Worm (Caenorhabditis elegans) whole organism, young adult: ENCODE data around the gene C33G3.5.

Experiments
- B0035.1 ChIP-seq: sonication (generic microtip); optimal IDR thresholded peaks from 2 replicates; lab custom pipeline; 2016; ENCODE audit warnings: missing genetic modification characterization, mild to moderate bottlenecking, missing compliant biosample characterization, missing genotype, missing genetic modification reagents
- B0336.3 ChIP-seq: fragments of 200-800 bp; sonication (Bioruptor generic); IDR thresholded peaks from 2 replicates; pipeline ENCODE4 v1.3.6; 2022; ENCODE audit warnings: missing genetic modification characterization, missing compliant biosample characterization
- C06A6.2 ChIP-seq: fragments of 200-800 bp; sonication (Bioruptor generic); conservative IDR thresholded peaks from 2 replicates; pipeline ENCODE4 v1.3.6; 2022; ENCODE audit warnings: missing genetic modification characterization, missing compliant biosample characterization
- F37B4.10 ChIP-seq: fragments of 200-800 bp; sonication (Bioruptor generic); IDR thresholded peaks from 2 replicates; pipeline ENCODE4 v1.3.6; 2022; ENCODE audit warnings: missing genetic modification characterization, missing compliant biosample characterization
- F55B11.4 ChIP-seq: sonication (generic microtip); optimal IDR thresholded peaks from 2 replicates; lab custom pipeline; 2016; ENCODE audit warnings: missing compliant biosample characterization, missing genetic modification characterization, borderline replicate concordance; ENCODE audit not compliant: insufficient read depth
- K11D2.4 ChIP-seq: fragments of 200-800 bp; sonication (Bioruptor generic); IDR thresholded peaks from 2 replicates; pipeline ENCODE4 v1.3.6; 2022; ENCODE audit warnings: missing genetic modification reagents, missing genetic modification characterization, missing compliant biosample characterization
- T07F8.4 ChIP-seq: sonication (generic microtip); optimal IDR thresholded peaks from 2 replicates; lab custom pipeline; 2016; ENCODE audit warnings: mild to moderate bottlenecking, missing genetic modification characterization, moderate library complexity, missing compliant biosample characterization
- Y53F4B.3 ChIP-seq: fragments of 200-800 bp; sonication (Bioruptor generic); IDR thresholded peaks from 2 replicates; pipeline ENCODE4 v1.3.6; 2022; ENCODE audit warnings: missing genetic modification reagents, missing genetic modification characterization, missing compliant biosample characterization
- Y56A3A.18 ChIP-seq: fragments of 200-800 bp; sonication (Bioruptor generic); IDR thresholded peaks from 2 replicates; pipeline ENCODE4 v1.3.6; 2022; ENCODE audit warnings: missing genetic modification reagents, missing genetic modification characterization, missing compliant biosample characterization
- Y79H2A.3 ChIP-seq: fragments of 200-800 bp; sonication (Bioruptor generic); conservative IDR thresholded peaks from 2 replicates; pipeline ENCODE4 v1.3.6; 2022; ENCODE audit warnings: missing genetic modification reagents, missing genetic modification characterization, missing compliant biosample characterization
- ZK185.1 ChIP-seq: sonication (generic microtip); optimal IDR thresholded peaks from 2 replicates; lab custom pipeline; 2016; ENCODE audit warnings: mild to moderate bottlenecking, missing genetic modification characterization, missing compliant biosample characterization; ENCODE audit not compliant: poor library complexity, severe bottlenecking
- ama-1 ChIP-seq, 3 experiments: fragments of 150-350 bp in 1 of 3; sonication (generic microtip) in 2 of 3; optimal IDR thresholded peaks; 2 replicates each; lab custom pipeline; 2014 to 2018; ENCODE audit warnings: missing biosample characterization in 2 of 3, missing genetic modification characterization in 2 of 3, missing genetic modification reagents in 2 of 3
- aptf-2 ChIP-seq: fragments of 200-800 bp; sonication (Bioruptor generic); conservative IDR thresholded peaks from 2 replicates; pipeline ENCODE4 v1.3.6; 2022; ENCODE audit warnings: missing genetic modification reagents, missing genetic modification characterization, missing compliant biosample characterization
- atf-7 ChIP-seq: sonication (generic microtip); optimal IDR thresholded peaks from 2 replicates; lab custom pipeline; 2017; ENCODE audit warnings: mild to moderate bottlenecking, missing genetic modification characterization, missing compliant biosample characterization
- attf-3 ChIP-seq: fragments of 200-800 bp; sonication (Bioruptor generic); conservative IDR thresholded peaks from 2 replicates; pipeline ENCODE4 v1.3.6; 2022; ENCODE audit warnings: missing genetic modification reagents, missing genetic modification characterization, missing compliant biosample characterization
- attf-6 ChIP-seq: fragments of 200-800 bp; sonication (Bioruptor generic); IDR thresholded peaks from 2 replicates; pipeline ENCODE4 v1.3.6; 2022; ENCODE audit warnings: missing genetic modification reagents, missing genetic modification characterization, missing compliant biosample characterization
- bed-2 ChIP-seq: fragments of 200-800 bp; sonication (Bioruptor generic); IDR thresholded peaks from 2 replicates; pipeline ENCODE4 v1.3.6; 2022; ENCODE audit warnings: missing genetic modification reagents, missing genetic modification characterization, missing compliant biosample characterization
- ceh-40 ChIP-seq: fragments of 200-800 bp; sonication (Bioruptor generic); IDR thresholded peaks from 2 replicates; pipeline ENCODE4 v1.3.6; 2022; ENCODE audit warnings: missing genetic modification characterization, missing compliant biosample characterization
- ceh-79 ChIP-seq: sonication (generic microtip); optimal IDR thresholded peaks from 2 replicates; lab custom pipeline; 2017; ENCODE audit warnings: mild to moderate bottlenecking, missing genetic modification characterization, missing compliant biosample characterization
- chd-7 ChIP-seq: sonication (generic microtip); optimal IDR thresholded peaks from 2 replicates; lab custom pipeline; 2016; ENCODE audit warnings: mild to moderate bottlenecking, missing genetic modification characterization, moderate library complexity, missing compliant biosample characterization
- dpl-1 ChIP-seq: fragments of 150-350 bp; optimal IDR thresholded peaks from 2 replicates; lab custom pipeline; 2014; ENCODE audit warnings: missing biosample characterization, missing genetic modification reagents, missing genetic modification characterization
- egrh-3 ChIP-seq: fragments of 200-800 bp; sonication (Bioruptor generic); IDR thresholded peaks from 2 replicates; pipeline ENCODE4 v1.3.6; 2022; ENCODE audit warnings: missing genetic modification reagents, missing genetic modification characterization, missing compliant biosample characterization
- ets-4 ChIP-seq: fragments of 200-800 bp; sonication (Bioruptor generic); optimal IDR thresholded peaks from 2 replicates; lab custom pipeline; 2018; ENCODE audit warnings: mild to moderate bottlenecking, missing genetic modification characterization, missing compliant biosample characterization
- fkh-3 ChIP-seq: sonication (generic microtip); optimal IDR thresholded peaks from 2 replicates; lab custom pipeline; 2016; ENCODE audit warnings: mild to moderate bottlenecking, missing genetic modification characterization, missing compliant biosample characterization
- hlh-12 ChIP-seq: sonication (generic microtip); optimal IDR thresholded peaks from 2 replicates; lab custom pipeline; 2016; ENCODE audit warnings: missing genetic modification characterization, missing compliant biosample characterization
- hrde-1 ChIP-seq: sonication (generic microtip); optimal IDR thresholded peaks from 2 replicates; lab custom pipeline; 2016; ENCODE audit warnings: missing genetic modification characterization, mild to moderate bottlenecking, missing compliant biosample characterization, moderate library complexity, missing genotype, missing genetic modification reagents, borderline replicate concordance
- hsf-1 ChIP-seq: fragments of 200-800 bp; sonication (Bioruptor generic); IDR thresholded peaks from 2 replicates; pipeline ENCODE4 v1.3.6; 2022; ENCODE audit warnings: missing genetic modification reagents, missing genetic modification characterization, missing compliant biosample characterization
- lag-1 ChIP-seq: fragments of 200-800 bp; sonication (Bioruptor generic); IDR thresholded peaks from 2 replicates; pipeline ENCODE4 v1.3.6; 2022; ENCODE audit warnings: missing genetic modification reagents, missing genetic modification characterization, missing compliant biosample characterization
- lin-26 ChIP-seq: fragments of 200-800 bp; sonication (Bioruptor generic); IDR thresholded peaks from 2 replicates; pipeline ENCODE4 v1.3.6; 2022; ENCODE audit warnings: missing genetic modification reagents, missing genetic modification characterization, missing compliant biosample characterization
- lin-40 ChIP-seq: sonication (generic microtip); optimal IDR thresholded peaks from 2 replicates; lab custom pipeline; 2016; ENCODE audit warnings: missing genetic modification characterization, mild to moderate bottlenecking, missing compliant biosample characterization, missing genotype, missing genetic modification reagents
- lir-1 ChIP-seq: fragments of 200-800 bp; sonication (Bioruptor generic); conservative IDR thresholded peaks from 2 replicates; pipeline ENCODE4 v1.3.6; 2022; ENCODE audit warnings: missing genetic modification reagents, missing genetic modification characterization, missing compliant biosample characterization
- lsl-1 ChIP-seq: fragments of 200-800 bp; sonication (Bioruptor generic); optimal IDR thresholded peaks from 2 replicates; lab custom pipeline; 2018; ENCODE audit warnings: mild to moderate bottlenecking, missing genetic modification characterization, moderate library complexity, missing compliant biosample characterization
- lsy-27 ChIP-seq: sonication (generic microtip); optimal IDR thresholded peaks from 2 replicates; lab custom pipeline; 2017; ENCODE audit warnings: missing genetic modification characterization, mild to moderate bottlenecking, missing compliant biosample characterization, antibody characterized with exemption, missing genotype, borderline replicate concordance; ENCODE audit not compliant: insufficient read depth
- madf-10 ChIP-seq: sonication (generic microtip); optimal IDR thresholded peaks from 2 replicates; lab custom pipeline; 2016; ENCODE audit warnings: mild to moderate bottlenecking, missing genetic modification characterization, missing compliant biosample characterization
- madf-6 ChIP-seq: fragments of 200-800 bp; sonication (Bioruptor generic); IDR thresholded peaks from 2 replicates; pipeline ENCODE4 v1.3.6; 2022; ENCODE audit warnings: missing genetic modification reagents, missing genetic modification characterization, missing compliant biosample characterization
- mel-28 ChIP-seq: sonication (generic microtip); optimal IDR thresholded peaks from 2 replicates; lab custom pipeline; 2016; ENCODE audit warnings: borderline replicate concordance, mild to moderate bottlenecking, missing genetic modification characterization, missing compliant biosample characterization
- nhr-27 ChIP-seq: fragments of 200-800 bp; sonication (Bioruptor generic); optimal IDR thresholded peaks from 2 replicates; lab custom pipeline; 2018; ENCODE audit warnings: mild to moderate bottlenecking, missing genetic modification characterization, moderate library complexity, missing compliant biosample characterization
- pha-4 ChIP-seq: fragments of 150-350 bp; sonication (generic microtip); optimal IDR thresholded peaks from 2 replicates; lab custom pipeline; 2014; ENCODE audit warnings: missing biosample characterization, missing genetic modification reagents, missing genetic modification characterization
- rcor-1 ChIP-seq: fragments of 200-800 bp; sonication (Bioruptor generic); IDR thresholded peaks from 2 replicates; pipeline ENCODE4 v1.3.6; 2022; ENCODE audit warnings: missing genetic modification reagents, missing genetic modification characterization, missing compliant biosample characterization
- rpc-1 ChIP-seq, 2 experiments: fragments of 150-350 bp in 1 of 2; sonication (generic microtip) in 1 of 2; optimal IDR thresholded peaks; 2 replicates each; lab custom pipeline; 2014 to 2018; ENCODE audit warnings: missing biosample characterization in 1 of 2, missing genetic modification characterization in 1 of 2, missing genetic modification reagents in 1 of 2, missing genotype in 1 of 2
- sea-2 ChIP-seq: fragments of 200-800 bp; sonication (Bioruptor generic); IDR thresholded peaks from 2 replicates; pipeline ENCODE4 v1.3.6; 2022; ENCODE audit warnings: missing genetic modification characterization, missing compliant biosample characterization
- snpc-3.4 ChIP-seq: sonication (generic microtip); optimal IDR thresholded peaks from 2 replicates; lab custom pipeline; 2017; ENCODE audit warnings: missing genetic modification characterization, mild to moderate bottlenecking, missing compliant biosample characterization, antibody characterized with exemption, moderate library complexity, missing genotype, missing genetic modification reagents
- unc-130 ChIP-seq: sonication (generic microtip); optimal IDR thresholded peaks from 2 replicates; lab custom pipeline; 2016; ENCODE audit warnings: missing genetic modification reagents, missing genetic modification characterization, missing compliant biosample characterization
- unc-62 ChIP-seq: fragments of 150-350 bp; optimal IDR thresholded peaks from 2 replicates; lab custom pipeline; 2014; ENCODE audit warnings: missing biosample characterization, missing genetic modification reagents, missing genetic modification characterization
- zfh-2 ChIP-seq: fragments of 200-800 bp; sonication (Bioruptor generic); conservative IDR thresholded peaks from 2 replicates; pipeline ENCODE4 v1.3.6; 2022; ENCODE audit warnings: missing genetic modification reagents, missing genetic modification characterization, missing compliant biosample characterization
- ztf-26 ChIP-seq: sonication (generic microtip); optimal IDR thresholded peaks from 2 replicates; lab custom pipeline; 2017; ENCODE audit warnings: missing genetic modification characterization, missing compliant biosample characterization
- ztf-6 ChIP-seq: fragments of 200-800 bp; sonication (Bioruptor generic); IDR thresholded peaks from 2 replicates; pipeline ENCODE4 v1.3.6; 2022; ENCODE audit warnings: missing genetic modification reagents, missing genetic modification characterization, missing compliant biosample characterization

Gene C33G3.5

ce11 chrX:14063830-14064229 is 14.6 kb downstream of the C33G3.5 start (continued):
- TF ChIP-seq Y53F4B.3 (GFP tag; lab: Robert Waterston, UW) (peak; percentile 66; the same call in 1 of the 2 replicates), dpl-1 (GFP tag; lab: Kevin White, UChicago) (peak; percentile 39), bed-2 (GFP tag; lab: Robert Waterston, UW) (peak; percentile 77), Y79H2A.3 (GFP tag; lab: Robert Waterston, UW) (peak; percentile 89), B0035.1 (tag; lab: Kevin White, UChicago) (peak; percentile 81), ama-1 (optimal IDR thresholded peaks at IDR 0.05; lab: Kevin White, UChicago) (peak; percentile 15), ama-1 (GFP tag; optimal IDR thresholded peaks at IDR 0.05; lab: Kevin White, UChicago) (peak; percentile 70 to 95), hlh-12 (tag; lab: Kevin White, UChicago) (peak; percentile 76), ets-4 (GFP tag; lab: Kevin White, UChicago) (peak; percentile 36), unc-130 (GFP tag; lab: Kevin White, UChicago) (peak; percentile 51), lsl-1 (GFP tag; lab: Kevin White, UChicago) (peak; percentile 41), nhr-27 (tag; lab: Kevin White, UChicago) (peak; percentile 91), mel-28 (tag; lab: Kevin White, UChicago) (peak; percentile 77), ZK185.1 (peak; percentile 93), lsy-27 (tag; lab: Kevin White, UChicago) (no peak), lin-40 (peak; percentile 91), snpc-3.4 (peak; percentile 89), Y56A3A.18 (GFP tag; lab: Robert Waterston, UW) (peak; percentile 81; the same call in 1 of the 2 replicates), madf-6 (GFP tag; lab: Robert Waterston, UW) (no peak; the same call in 1 of the 2 replicates), lir-1 (GFP tag; lab: Robert Waterston, UW) (peak; percentile 72), lag-1 (GFP tag; lab: Robert Waterston, UW) (peak; percentile 42; the same call in 1 of the 2 replicates), chd-7 (peak; percentile 88), B0336.3 (GFP tag; lab: Robert Waterston, UW) (peak; percentile 72), ztf-26 (tag; lab: Kevin White, UChicago) (peak; percentile 84), pha-4 (tag; lab: Kevin White, UChicago) (no peak), ceh-40 (GFP tag; lab: Robert Waterston, UW) (peak; percentile 88), F37B4.10 (peak; percentile 83; the same call in 1 of the 2 replicates), hrde-1 (peak; percentile 60), rcor-1 (GFP tag; lab: Robert Waterston, UW) (peak; percentile 93), madf-10 (tag; lab: Kevin White, UChicago) (peak; percentile 91), aptf-2 (GFP tag; lab: Robert Waterston, UW) (0 out of 2 replicates have a peak, but pooled peaks have one; percentile 41), zfh-2 (GFP tag; lab: Robert Waterston, UW) (no peak), T07F8.4 (tag; lab: Kevin White, UChicago) (peak; percentile 90), C06A6.2 (GFP tag; lab: Robert Waterston, UW) (peak; percentile 79), attf-6 (GFP tag; lab: Robert Waterston, UW) (peak; percentile 69; the same call in 1 of the 2 replicates), unc-62 (no peak), hsf-1 (GFP tag; lab: Robert Waterston, UW) (peak; percentile 46; the same call in 1 of the 2 replicates), F55B11.4 (tag; lab: Kevin White, UChicago) (no peak), atf-7 (tag; lab: Kevin White, UChicago) (peak; percentile 90), attf-3 (peak; percentile 56; the same call in 1 of the 2 replicates), fkh-3 (tag; lab: Kevin White, UChicago) (peak; percentile 77), K11D2.4 (GFP tag; lab: Robert Waterston, UW) (peak; percentile 90), egrh-3 (GFP tag; lab: Robert Waterston, UW) (peak; percentile 50), ztf-6 (GFP tag; lab: Robert Waterston, UW) (peak; percentile 82; the same call in 1 of the 2 replicates), sea-2 (0 out of 2 replicates have a peak, but pooled peaks have one; percentile 57), ceh-79 (tag; lab: Kevin White, UChicago) (peak; percentile 85), rpc-1 (optimal IDR thresholded peaks at IDR 0.05; lab: Kevin White, UChicago) (peak; percentile 97), rpc-1 (tag; optimal IDR thresholded peaks at IDR 0.05; lab: Kevin White, UChicago) (peak; percentile 99), lin-26 (GFP tag; lab: Robert Waterston, UW) (peak; percentile 99)
